Fruit fly (Drosophila melanogaster) whole organism, wandering third instar larva: ENCODE results near the gene boi.
A peak's percentile ranks its signal among the peaks of the same experiment; 100 is the strongest.

Experiments used
- Abd-B ChIP-seq: fragments of >200 bp; optimal IDR thresholded peaks from 2 replicates; lab custom pipeline; 2017; ENCODE audit warnings: missing biosample characterization, missing genetic modification characterization
- CrebA ChIP-seq: fragments of 200-800 bp; sonication (Bioruptor generic); optimal IDR thresholded peaks from 2 replicates; lab custom pipeline; 2016; ENCODE audit warnings: missing biosample characterization, mild to moderate bottlenecking, missing genetic modification characterization, borderline replicate concordance
- Dfd ChIP-seq: fragments of >200 bp; optimal IDR thresholded peaks from 2 replicates; lab custom pipeline; 2017; ENCODE audit warnings: missing biosample characterization, missing genetic modification characterization
- GATAd ChIP-seq: sonication (Bioruptor generic); optimal IDR thresholded peaks from 2 replicates; lab custom pipeline; 2016; ENCODE audit warnings: missing biosample characterization, missing genetic modification characterization
- HLH106 ChIP-seq: fragments of 200-800 bp; optimal IDR thresholded peaks from 3 replicates; lab custom pipeline; 2019; ENCODE audit warnings: missing biosample characterization, mild to moderate bottlenecking, missing genetic modification characterization, moderate library complexity
- Hnf4 ChIP-seq: fragments of 200-800 bp; sonication (Bioruptor generic); optimal IDR thresholded peaks from 2 replicates; lab custom pipeline; 2016; ENCODE audit warnings: missing biosample characterization, mild to moderate bottlenecking, missing genetic modification characterization
- Jra ChIP-seq: sonication (Bioruptor generic); optimal IDR thresholded peaks from 2 replicates; lab custom pipeline; 2016; ENCODE audit warnings: missing biosample characterization, missing genetic modification characterization
- Mio ChIP-seq: sonication (Bioruptor generic); optimal IDR thresholded peaks from 2 replicates; lab custom pipeline; 2016; ENCODE audit warnings: missing biosample characterization, missing genetic modification characterization
- Myc ChIP-seq: fragments of >200 bp; optimal IDR thresholded peaks from 2 replicates; lab custom pipeline; 2017
- N ChIP-seq: fragments of >200 bp; optimal IDR thresholded peaks from 2 replicates; lab custom pipeline; 2018; ENCODE audit warnings: missing biosample characterization, missing external identifiers, missing genetic modification characterization
- OdsH ChIP-seq: fragments of 200-800 bp; sonication (Bioruptor generic); optimal IDR thresholded peaks from 2 replicates; lab custom pipeline; 2016; ENCODE audit warnings: missing biosample characterization, mild to moderate bottlenecking, missing genetic modification characterization
- Sp1 ChIP-seq: fragments of 200-800 bp; sonication (Bioruptor generic); optimal IDR thresholded peaks from 3 replicates; lab custom pipeline; 2019; ENCODE audit warnings: missing biosample characterization, mild to moderate bottlenecking, missing genetic modification characterization, moderate library complexity
- Vsx2 ChIP-seq: fragments of 200-300, 225-300 bp; sonication (Bioruptor generic); optimal IDR thresholded peaks from 2 replicates; lab custom pipeline; 2018; ENCODE audit warnings: missing biosample characterization, missing genetic modification characterization; ENCODE audit not compliant: partially characterized antibody
- br ChIP-seq: fragments of 200-800 bp; sonication (Bioruptor generic); optimal IDR thresholded peaks from 2 replicates; lab custom pipeline; 2016; ENCODE audit warnings: missing biosample characterization, missing genetic modification characterization
- brk ChIP-seq: fragments of 200-800 bp; sonication (Bioruptor generic); optimal IDR thresholded peaks from 2 replicates; lab custom pipeline; 2016; ENCODE audit warnings: missing biosample characterization, mild to moderate bottlenecking, missing genetic modification characterization
- dmrt93B ChIP-seq: fragments of 200-800 bp; sonication (Bioruptor generic); optimal IDR thresholded peaks from 2 replicates; lab custom pipeline; 2018; ENCODE audit warnings: missing biosample characterization, mild to moderate bottlenecking, missing genetic modification characterization
- ey ChIP-seq: fragments of 200-800 bp; sonication (Bioruptor generic); optimal IDR thresholded peaks from 2 replicates; lab custom pipeline; 2016; ENCODE audit warnings: missing biosample characterization, missing genetic modification characterization
- foxo ChIP-seq, 2 experiments: fragments of 200-800 bp; sonication (Bioruptor generic); optimal IDR thresholded peaks; 2 replicates in 1 of 2; 3 replicates in 1 of 2; lab custom pipeline; 2016 to 2017; ENCODE audit warnings: missing biosample characterization in 2 of 2, missing genetic modification characterization in 2 of 2
- fru ChIP-seq: fragments of 200-800 bp; sonication (Bioruptor generic); optimal IDR thresholded peaks from 3 replicates; lab custom pipeline; 2016; ENCODE audit warnings: missing biosample characterization, mild to moderate bottlenecking, missing genetic modification characterization
- h ChIP-seq: fragments of 200-800 bp; sonication (Bioruptor generic); optimal IDR thresholded peaks from 3 replicates; lab custom pipeline; 2016; ENCODE audit warnings: missing biosample characterization, mild to moderate bottlenecking, missing genetic modification characterization
- jim ChIP-seq: fragments of 175-275, 200-325 bp; sonication (Bioruptor generic); optimal IDR thresholded peaks from 2 replicates; lab custom pipeline; 2016; ENCODE audit warnings: missing biosample characterization, mild to moderate bottlenecking, missing genetic modification characterization
- pan ChIP-seq: fragments of >200 bp; optimal IDR thresholded peaks from 2 replicates; lab custom pipeline; 2017
- psq ChIP-seq: fragments of 200-800 bp; sonication (Bioruptor generic); optimal IDR thresholded peaks from 3 replicates; lab custom pipeline; 2017; ENCODE audit warnings: missing biosample characterization, mild to moderate bottlenecking, missing genetic modification characterization, moderate library complexity
- rgr ChIP-seq: fragments of 200-800 bp; sonication (Bioruptor generic); optimal IDR thresholded peaks from 3 replicates; lab custom pipeline; 2016; ENCODE audit warnings: missing biosample characterization, mild to moderate bottlenecking, missing genetic modification characterization
- sage ChIP-seq: fragments of 200-800 bp; sonication (Bioruptor generic); optimal IDR thresholded peaks from 2 replicates; lab custom pipeline; 2016; ENCODE audit warnings: missing biosample characterization, mild to moderate bottlenecking, missing genetic modification characterization
- sv ChIP-seq: fragments of 200-800 bp; sonication (Bioruptor generic); optimal IDR thresholded peaks from 3 replicates; lab custom pipeline; 2016; ENCODE audit warnings: missing biosample characterization, missing genetic modification characterization
- tai ChIP-seq: sonication (Bioruptor generic); optimal IDR thresholded peaks from 2 replicates; lab custom pipeline; 2016; ENCODE audit warnings: missing biosample characterization, missing genetic modification characterization
- woc ChIP-seq: sonication (Bioruptor generic); optimal IDR thresholded peaks from 2 replicates; lab custom pipeline; 2016; ENCODE audit warnings: missing biosample characterization, mild to moderate bottlenecking, missing genetic modification characterization

boi gene

DNA sequence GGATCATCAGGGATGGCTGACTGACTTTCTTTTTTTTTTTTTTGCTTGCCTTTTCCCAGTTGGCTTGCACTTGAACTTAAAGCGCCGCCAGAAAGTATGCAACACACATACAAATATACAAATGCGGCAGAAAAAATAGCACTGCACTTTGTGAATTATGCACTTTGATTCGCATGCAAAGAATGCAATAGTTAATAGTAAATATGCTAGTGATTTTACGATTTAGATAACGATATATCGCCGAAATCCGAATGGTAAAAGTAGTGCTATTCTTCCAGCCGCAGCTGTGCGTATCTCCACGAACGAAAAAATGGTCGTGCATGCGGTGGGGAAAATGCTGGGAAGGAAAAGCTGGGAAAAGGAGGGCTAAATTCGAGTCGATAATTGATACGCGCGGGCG lies 33.6 kb upstream of the boi start:
- TF ChIP-seq sage (GFP tag; lab: Kevin White, UChicago) (no peak), GATAd (GFP tag; lab: Kevin White, UChicago) (no peak), CrebA (GFP tag; lab: Kevin White, UChicago) (no peak), tai (GFP tag; lab: Kevin White, UChicago) (no peak), Sp1 (GFP tag; lab: Kevin White, UChicago) (no peak), Abd-B (GFP tag; lab: Kevin White, UChicago) (no peak), fru (GFP tag; lab: Kevin White, UChicago) (no peak), woc (no peak), foxo (GFP tag; optimal IDR thresholded peaks at IDR 0.05; lab: Kevin White, UChicago) (no peak), Vsx2 (no peak), h (GFP tag; lab: Kevin White, UChicago) (no peak)
- TF ChIP-seq, all 38 proteins: peak for 0

DNA sequence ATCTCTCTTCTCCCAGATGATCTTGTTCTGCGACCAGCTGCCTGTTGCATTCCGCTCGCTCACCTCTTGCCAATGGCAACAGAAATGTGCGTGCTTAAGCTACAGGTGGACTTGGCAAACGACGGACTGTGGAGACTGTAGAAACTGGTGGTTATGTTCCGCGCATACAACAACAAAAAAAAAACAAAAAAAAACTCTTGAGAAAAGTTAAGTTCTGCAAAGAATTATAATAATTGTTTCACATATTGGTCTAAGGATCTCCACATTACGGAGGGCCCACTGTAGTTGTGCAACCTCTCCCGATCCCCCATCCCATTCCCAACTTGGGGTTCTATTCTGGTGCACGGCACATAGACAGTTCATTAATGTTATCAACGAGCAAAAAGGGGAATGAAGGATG lies 1.3 kb downstream of the boi start:
- TF ChIP-seq foxo (GFP tag; optimal IDR thresholded peaks at IDR 0.05; lab: Kevin White, UChicago) (peak in 1 of 2 experiments; percentile 63), fru (GFP tag; lab: Kevin White, UChicago) (peak; percentile 67), ey (GFP tag; lab: Kevin White, UChicago) (peak; percentile 62), OdsH (GFP tag; lab: Kevin White, UChicago) (peak; percentile 48), Dfd (no peak), rgr (GFP tag; lab: Kevin White, UChicago) (peak; percentile 58), jim (GFP tag; lab: Kevin White, UChicago) (no peak), Hnf4 (GFP tag; lab: Kevin White, UChicago) (peak; percentile 25), br (peak; percentile 62), h (GFP tag; lab: Kevin White, UChicago) (peak; percentile 71), sv (GFP tag; lab: Kevin White, UChicago) (peak; percentile 3), dmrt93B (GFP tag; lab: Kevin White, UChicago) (peak; percentile 38), woc (peak; percentile 41), Sp1 (GFP tag; lab: Kevin White, UChicago) (peak; percentile 28), Myc (no peak), Vsx2 (no peak), HLH106 (tag; lab: Kevin White, UChicago) (peak; percentile 49), psq (GFP tag; lab: Kevin White, UChicago) (peak; percentile 32)

DNA sequence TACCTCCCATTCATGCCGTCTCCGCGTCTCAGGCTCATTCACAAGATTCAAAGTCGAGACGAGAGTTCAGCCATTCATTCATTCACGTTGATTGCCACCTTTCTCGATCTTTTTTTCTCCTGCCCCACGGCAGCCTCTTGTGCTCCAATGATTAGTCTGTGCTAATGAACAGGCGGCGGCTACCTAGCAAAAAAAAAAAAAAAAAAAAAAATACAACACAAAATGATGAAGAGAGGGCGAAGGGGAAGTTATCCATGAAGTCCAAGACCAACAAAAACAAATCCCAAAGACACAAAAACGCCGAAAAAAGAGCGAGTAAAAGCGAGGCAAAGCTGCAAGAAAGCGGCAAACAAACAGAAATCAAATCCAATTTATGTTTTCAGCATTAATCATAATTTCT lies 2.9 kb downstream of the boi start:
- TF ChIP-seq foxo (GFP tag; optimal IDR thresholded peaks at IDR 0.05; lab: Kevin White, UChicago) (no peak), fru (GFP tag; lab: Kevin White, UChicago) (no peak)

DNA sequence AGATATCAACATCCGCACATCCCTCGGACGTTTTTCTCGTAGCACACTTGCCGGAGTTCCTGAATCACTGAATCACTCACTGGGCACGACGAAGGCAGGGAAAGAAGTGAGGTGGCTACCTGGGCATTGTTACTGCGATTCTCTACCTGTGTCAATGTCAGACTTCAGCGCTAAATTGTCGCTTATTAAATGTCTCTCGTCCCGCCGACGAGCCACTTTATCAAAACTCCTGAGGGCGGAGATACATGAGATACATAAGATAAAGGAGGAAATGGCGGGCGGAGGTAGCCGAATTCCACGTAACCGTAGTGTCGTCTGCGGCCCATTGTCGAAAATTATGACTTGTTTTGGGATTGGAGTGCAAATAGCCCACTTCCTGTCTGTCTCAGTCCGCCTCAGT lies 4.2 kb downstream of the boi start:
- TF ChIP-seq pan (no peak), N (GFP tag; lab: Kevin White, UChicago) (no peak), fru (GFP tag; lab: Kevin White, UChicago) (peak; percentile 54)

DNA sequence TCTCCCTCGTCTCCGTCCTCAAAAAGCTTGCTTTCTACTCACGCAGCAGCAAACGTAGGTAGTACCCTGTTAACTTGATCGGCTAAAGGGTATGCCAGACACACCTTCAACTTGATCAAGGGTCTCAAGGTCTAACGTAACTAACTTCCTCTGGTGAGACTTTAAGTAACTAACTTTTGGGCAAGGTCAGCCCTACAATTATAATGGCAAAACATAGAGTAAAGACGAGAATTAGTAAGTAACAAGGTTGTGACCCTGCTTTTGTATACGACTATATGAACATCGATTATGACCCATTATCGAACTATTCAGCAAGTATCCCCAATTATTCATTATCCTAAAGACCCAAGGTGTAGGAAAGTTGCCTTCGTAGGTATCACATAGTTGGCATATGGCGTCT lies 5.7 kb downstream of the boi start:
- TF ChIP-seq brk (no peak), OdsH (GFP tag; lab: Kevin White, UChicago) (no peak), ey (GFP tag; lab: Kevin White, UChicago) (no peak), Hnf4 (GFP tag; lab: Kevin White, UChicago) (no peak)

DNA sequence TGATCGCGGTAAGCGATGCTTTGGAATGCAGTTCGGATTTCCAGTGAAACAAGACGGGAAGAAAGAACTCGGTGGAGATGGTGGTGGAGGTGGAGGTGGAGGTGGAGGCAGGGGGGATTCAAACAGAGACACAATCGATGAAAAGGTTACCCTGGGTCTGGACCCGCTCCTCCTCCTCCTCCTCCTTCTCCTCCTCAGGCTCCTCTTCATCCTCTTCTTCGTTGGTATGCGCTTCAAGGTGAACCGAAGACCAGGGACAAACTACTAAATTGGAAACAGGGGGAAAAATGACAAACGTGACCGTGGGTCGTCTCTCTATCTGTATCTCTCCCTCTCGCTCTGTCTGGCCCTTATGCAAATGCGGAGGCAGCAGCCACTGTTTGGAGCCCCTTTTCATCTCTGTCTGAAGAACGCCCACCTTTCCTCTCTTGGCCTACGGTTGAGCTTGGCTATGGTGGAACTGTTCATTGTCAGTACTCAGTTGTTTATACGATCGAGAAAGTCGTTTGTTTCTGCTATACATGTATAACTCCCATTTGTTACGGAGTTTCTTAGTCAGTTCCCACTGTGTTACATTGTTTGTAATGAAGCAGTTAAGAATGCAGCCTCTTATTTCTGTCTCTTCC lies 6.8 kb downstream of the boi start:
- TF ChIP-seq Jra (GFP tag; lab: Kevin White, UChicago) (no peak), Mio (GFP tag; lab: Kevin White, UChicago) (no peak), ey (GFP tag; lab: Kevin White, UChicago) (no peak), psq (GFP tag; lab: Kevin White, UChicago) (peak; percentile 62), woc (peak; percentile 0), fru (GFP tag; lab: Kevin White, UChicago) (peak; percentile 9)
